Worm (Caenorhabditis elegans): ENCODE data around the gene ucr-2.3.

ce11 chrIII:839491-839890 lies 40.2 kb upstream of the ucr-2.3 start, which contains the start of gene dos-3:
- no peak for TF ChIP-seq dao-5 (tag; optimal IDR thresholded peaks at IDR 0.05)
- no peak for TF ChIP-seq him-1 (tag; optimal IDR thresholded peaks at IDR 0.05)
- TF ChIP-seq W03F9.2 (tag; optimal IDR thresholded peaks at IDR 0.05): no peak

Data from whole organism, L4/young adult.